Fruit fly (Drosophila melanogaster) whole organism: ENCODE measurements around the gene CG31176.

ENCODE experiments used
- CG8478 ChIP-seq: fragments of >200 bp; optimal IDR thresholded peaks from 2 replicates; lab custom pipeline; 2018; ENCODE audit warnings: inconsistent platforms
- pan ChIP-seq: fragments of >200 bp; optimal IDR thresholded peaks from 2 replicates; lab custom pipeline; 2017
- psq ChIP-seq: fragments of >200 bp; optimal IDR thresholded peaks from 2 replicates; lab custom pipeline; 2017
- usp ChIP-seq: fragments of >200 bp; optimal IDR thresholded peaks from 2 replicates; lab custom pipeline; 2017; ENCODE audit warnings: missing biosample characterization, missing genetic modification characterization, mixed read lengths

DNA sequence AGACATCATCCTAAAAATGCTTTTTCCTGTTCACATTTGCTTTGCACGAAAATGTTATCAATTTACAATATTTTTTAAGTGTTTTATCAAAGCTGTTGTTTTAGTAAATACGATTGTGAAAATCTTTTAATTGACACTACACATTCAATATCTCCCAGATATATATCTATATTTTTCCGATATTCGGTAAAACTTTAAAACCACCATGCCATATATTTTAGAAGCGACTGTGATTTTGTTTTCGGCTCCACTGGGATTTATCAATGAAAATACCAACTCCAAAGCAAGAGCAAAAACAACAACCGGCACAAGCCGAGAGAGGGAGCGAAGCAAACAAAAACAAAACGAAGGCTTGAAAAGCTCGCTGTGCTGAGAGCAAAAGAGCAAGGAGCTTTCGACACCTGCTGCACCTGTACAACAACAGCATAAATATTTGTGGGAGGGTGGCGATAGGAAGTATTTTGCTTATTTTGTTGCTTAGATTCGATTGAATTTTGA lies 523 bp upstream of the CG31176 start:
- TF ChIP-seq CG8478 (lab: Kevin White, UChicago), result no peak
- TF ChIP-seq psq, result no peak
- TF ChIP-seq pan (lab: Kevin White, UChicago), result no peak
- TF ChIP-seq usp (GFP tag; lab: Kevin White, UChicago), result no peak
